Worm (Caenorhabditis elegans) whole organism, midembryonic: ENCODE data around the gene clec-128.

Experiments
- T22C8.4 ChIP-seq: fragments of 200-800 bp; sonication (Bioruptor generic); IDR thresholded peaks from 2 replicates; pipeline ENCODE4 v1.3.6; 2022; ENCODE audit warnings: missing genetic modification characterization, missing compliant biosample characterization
- flt-1 ChIP-seq: fragments of 200-800 bp; sonication (Bioruptor generic); IDR thresholded peaks from 2 replicates; pipeline ENCODE4 v1.3.6; 2022; ENCODE audit warnings: missing genetic modification characterization, missing compliant biosample characterization
- tab-1 ChIP-seq: fragments of 200-800 bp; sonication (Bioruptor generic); IDR thresholded peaks from 2 replicates; pipeline ENCODE4 v1.3.6; 2022; ENCODE audit warnings: missing genetic modification characterization, missing compliant biosample characterization
- ztf-23 ChIP-seq: fragments of 200-800 bp; sonication (Bioruptor generic); IDR thresholded peaks from 2 replicates; pipeline ENCODE4 v1.3.6; 2022; ENCODE audit warnings: missing genetic modification reagents, missing genetic modification characterization, missing compliant biosample characterization

- no peak for TF ChIP-seq ztf-23 (GFP tag; lab: Robert Waterston, UW)
- no peak for TF ChIP-seq tab-1
- no peak for TF ChIP-seq flt-1 (GFP tag; lab: Robert Waterston, UW)
- TF ChIP-seq T22C8.4, result no peak
Measured at ce11 chrII:3609764-3610163, 38.9 kb upstream of the clec-128 start, which contains the start of gene Y49F6A.5.
